Worm (Caenorhabditis elegans) whole organism, L4 larva: Measurements from ENCODE around the gene col-74.
A peak's percentile ranks its signal among the peaks of the same experiment; 100 is the strongest.

ENCODE experiments used
- Y5F2A.4 ChIP-seq: fragments of 200-800 bp; sonication (Bioruptor generic); optimal IDR thresholded peaks from 2 replicates; lab custom pipeline; 2018; ENCODE audit warnings: mild to moderate bottlenecking, missing genetic modification characterization, missing compliant biosample characterization
- aly-2 ChIP-seq: sonication (generic microtip); optimal IDR thresholded peaks from 2 replicates; lab custom pipeline; 2018; ENCODE audit warnings: missing biosample characterization, missing genetic modification characterization
- ceh-82 ChIP-seq: sonication (generic microtip); optimal IDR thresholded peaks from 2 replicates; lab custom pipeline; 2017; ENCODE audit warnings: missing biosample characterization, missing genetic modification characterization
- cey-2 ChIP-seq: sonication (generic microtip); optimal IDR thresholded peaks from 3 replicates; lab custom pipeline; 2017; ENCODE audit warnings: missing genetic modification characterization, mild to moderate bottlenecking, missing compliant biosample characterization, antibody characterized with exemption, borderline replicate concordance; ENCODE audit not compliant: insufficient read depth
- egl-27 ChIP-seq: sonication (generic microtip); optimal IDR thresholded peaks from 3 replicates; lab custom pipeline; 2017; ENCODE audit warnings: missing biosample characterization, missing genetic modification reagents, missing genetic modification characterization
- lim-7 ChIP-seq: fragments of 200-800 bp; sonication (Bioruptor generic); IDR thresholded peaks from 2 replicates; pipeline ENCODE4 v1.3.6; 2022; ENCODE audit warnings: missing genetic modification characterization, missing compliant biosample characterization
- lin-15B ChIP-seq: fragments of 150-350 bp; sonication (generic microtip); optimal IDR thresholded peaks from 3 replicates; lab custom pipeline; 2014; ENCODE audit warnings: missing biosample characterization, missing genetic modification characterization
- lir-3 ChIP-seq: sonication (generic microtip); optimal IDR thresholded peaks from 2 replicates; lab custom pipeline; 2016; ENCODE audit warnings: mild to moderate bottlenecking, missing genetic modification characterization, missing compliant biosample characterization
- mdl-1 ChIP-seq, 2 experiments: fragments of 150-350 bp in 1 of 2; sonication (generic microtip) in 1 of 2; optimal IDR thresholded peaks; 2 replicates each; lab custom pipeline; 2014 to 2017; ENCODE audit warnings: missing biosample characterization in 2 of 2, missing genetic modification characterization in 2 of 2
- nhr-76 ChIP-seq: fragments of 150-350 bp; optimal IDR thresholded peaks from 2 replicates; lab custom pipeline; 2014; ENCODE audit warnings: missing biosample characterization, missing genetic modification characterization
- skn-1 ChIP-seq: fragments of 150-350 bp; optimal IDR thresholded peaks from 2 replicates; lab custom pipeline; 2014; ENCODE audit warnings: missing biosample characterization, missing genetic modification characterization
- unc-130 ChIP-seq: sonication (generic microtip); optimal IDR thresholded peaks from 2 replicates; lab custom pipeline; 2016; ENCODE audit warnings: missing genetic modification reagents, missing genetic modification characterization, missing compliant biosample characterization

DNA sequence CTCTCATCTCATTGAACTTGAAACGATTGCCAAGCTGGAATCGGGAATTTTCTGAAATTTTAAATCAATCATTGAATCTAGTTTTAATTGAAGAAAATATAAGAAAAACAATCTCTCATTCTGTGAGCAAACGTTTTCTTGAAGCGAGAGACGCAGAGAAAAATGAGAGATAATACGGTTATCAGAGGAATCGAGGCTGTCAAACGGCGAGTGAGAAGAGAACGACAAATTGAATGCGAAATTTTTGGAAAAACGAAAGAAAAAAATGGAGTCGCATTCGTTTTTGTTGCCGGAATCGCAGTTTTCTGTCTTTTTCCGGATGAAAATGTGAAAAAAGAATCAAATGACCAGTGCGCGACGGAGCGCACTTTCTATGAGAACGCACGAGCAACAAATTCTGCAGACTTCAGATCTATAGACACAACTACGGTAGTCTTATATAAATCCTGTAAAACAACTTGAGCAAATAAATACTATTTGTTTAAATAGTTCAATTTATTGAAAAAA, 43.4 kb downstream of the col-74 start, which contains the start of gene tex-2:
- TF ChIP-seq egl-27 (tag; lab: Kevin White, UChicago) (no peak), Y5F2A.4 (no peak), skn-1 (tag; lab: Kevin White, UChicago) (no peak), cey-2 (tag; lab: Kevin White, UChicago) (no peak), unc-130 (GFP tag; lab: Kevin White, UChicago) (peak; percentile 49), aly-2 (tag; lab: Kevin White, UChicago) (no peak), lim-7 (GFP tag; lab: Robert Waterston, UW) (no peak), mdl-1 (tag; optimal IDR thresholded peaks at IDR 0.05; lab: Kevin White, UChicago) (peak in 1 of 2 experiments; percentile 24), ceh-82 (tag; lab: Kevin White, UChicago) (no peak), lir-3 (tag; lab: Kevin White, UChicago) (no peak), lin-15B (tag; lab: Kevin White, UChicago) (no peak), nhr-76 (tag; lab: Kevin White, UChicago) (no peak)
